Worm (Caenorhabditis elegans) whole organism, young adult: Measurements from ENCODE around the gene M05D6.2.

Source experiments
- B0035.1 ChIP-seq: sonication (generic microtip); optimal IDR thresholded peaks from 2 replicates; lab custom pipeline; 2016; ENCODE audit warnings: missing genetic modification characterization, mild to moderate bottlenecking, missing compliant biosample characterization, missing genotype, missing genetic modification reagents
- B0336.3 ChIP-seq: fragments of 200-800 bp; sonication (Bioruptor generic); IDR thresholded peaks from 2 replicates; pipeline ENCODE4 v1.3.6; 2022; ENCODE audit warnings: missing genetic modification characterization, missing compliant biosample characterization
- F49E8.2 ChIP-seq: sonication (generic microtip); optimal IDR thresholded peaks from 3 replicates; lab custom pipeline; 2017; ENCODE audit warnings: missing genetic modification characterization, mild to moderate bottlenecking, missing compliant biosample characterization, antibody characterized with exemption, moderate library complexity; ENCODE audit not compliant: insufficient read depth
- F57C9.4 ChIP-seq: sonication (generic microtip); optimal IDR thresholded peaks from 2 replicates; lab custom pipeline; 2017; ENCODE audit warnings: mild to moderate bottlenecking, missing genetic modification characterization, missing compliant biosample characterization
- Y56A3A.18 ChIP-seq: fragments of 200-800 bp; sonication (Bioruptor generic); IDR thresholded peaks from 2 replicates; pipeline ENCODE4 v1.3.6; 2022; ENCODE audit warnings: missing genetic modification reagents, missing genetic modification characterization, missing compliant biosample characterization
- Y67H2A.10 ChIP-seq: fragments of 200-800 bp; sonication (Bioruptor generic); conservative IDR thresholded peaks from 2 replicates; pipeline ENCODE4 v1.3.6; 2022; ENCODE audit warnings: missing genetic modification reagents, missing genetic modification characterization, missing compliant biosample characterization
- Y95B8A.8 ChIP-seq: fragments of 200-800 bp; sonication (Bioruptor generic); IDR thresholded peaks from 2 replicates; pipeline ENCODE4 v1.3.6; 2022; ENCODE audit warnings: missing genetic modification reagents, missing genetic modification characterization, missing compliant biosample characterization
- ama-1 ChIP-seq, 3 experiments: fragments of 150-350 bp in 1 of 3; sonication (generic microtip) in 2 of 3; optimal IDR thresholded peaks; 2 replicates each; lab custom pipeline; 2014 to 2018; ENCODE audit warnings: missing biosample characterization in 2 of 3, missing genetic modification characterization in 2 of 3, missing genetic modification reagents in 2 of 3
- atf-7 ChIP-seq: sonication (generic microtip); optimal IDR thresholded peaks from 2 replicates; lab custom pipeline; 2017; ENCODE audit warnings: mild to moderate bottlenecking, missing genetic modification characterization, missing compliant biosample characterization
- athp-1 ChIP-seq: sonication (generic microtip); optimal IDR thresholded peaks from 2 replicates; lab custom pipeline; 2017; ENCODE audit warnings: mild to moderate bottlenecking, missing genetic modification characterization, missing compliant biosample characterization
- attf-5 ChIP-seq: fragments of 200-800 bp; sonication (Bioruptor generic); optimal IDR thresholded peaks from 2 replicates; lab custom pipeline; 2018; ENCODE audit warnings: mild to moderate bottlenecking, missing genetic modification characterization, missing compliant biosample characterization
- bed-1 ChIP-seq: fragments of 200-800 bp; sonication (Bioruptor generic); IDR thresholded peaks from 2 replicates; pipeline ENCODE4 v1.3.6; 2022; ENCODE audit warnings: missing genetic modification reagents, missing genetic modification characterization, missing compliant biosample characterization
- ceh-91 ChIP-seq: fragments of 200-800 bp; sonication (Bioruptor generic); IDR thresholded peaks from 2 replicates; pipeline ENCODE4 v1.3.6; 2022; ENCODE audit warnings: missing genetic modification reagents, missing genetic modification characterization, missing compliant biosample characterization
- die-1 ChIP-seq: sonication (generic microtip); optimal IDR thresholded peaks from 2 replicates; lab custom pipeline; 2016; ENCODE audit warnings: missing genotype, mild to moderate bottlenecking, missing genetic modification characterization, missing compliant biosample characterization
- dox-1 ChIP-seq: fragments of 200-800 bp; sonication (Bioruptor generic); IDR thresholded peaks from 2 replicates; pipeline ENCODE4 v1.3.6; 2022; ENCODE audit warnings: missing genetic modification reagents, missing genetic modification characterization, missing compliant biosample characterization
- egl-44 ChIP-seq: fragments of 200-800 bp; sonication (Bioruptor generic); IDR thresholded peaks from 2 replicates; pipeline ENCODE4 v1.3.6; 2022; ENCODE audit warnings: missing genetic modification reagents, missing genetic modification characterization, missing compliant biosample characterization
- ekl-4 ChIP-seq: fragments of 200-800 bp; sonication (Bioruptor generic); IDR thresholded peaks from 2 replicates; pipeline ENCODE4 v1.3.6; 2022; ENCODE audit warnings: missing genetic modification reagents, missing genetic modification characterization, missing compliant biosample characterization
- hmg-1.2 ChIP-seq: fragments of 200-800 bp; sonication (Bioruptor generic); IDR thresholded peaks from 2 replicates; pipeline ENCODE4 v1.3.6; 2022; ENCODE audit warnings: missing genetic modification reagents, missing genetic modification characterization, missing compliant biosample characterization
- hrde-1 ChIP-seq: sonication (generic microtip); optimal IDR thresholded peaks from 2 replicates; lab custom pipeline; 2016; ENCODE audit warnings: missing genetic modification characterization, mild to moderate bottlenecking, missing compliant biosample characterization, moderate library complexity, missing genotype, missing genetic modification reagents, borderline replicate concordance
- hsf-1 ChIP-seq: fragments of 200-800 bp; sonication (Bioruptor generic); IDR thresholded peaks from 2 replicates; pipeline ENCODE4 v1.3.6; 2022; ENCODE audit warnings: missing genetic modification reagents, missing genetic modification characterization, missing compliant biosample characterization
- lin-35 ChIP-seq, 3 experiments: fragments of 150-350 bp in 2 of 3; sonication (generic microtip) in 1 of 3; optimal IDR thresholded peaks; 2 replicates each; lab custom pipeline; 2014 to 2018; ENCODE audit warnings: missing biosample characterization in 3 of 3, missing genetic modification characterization in 3 of 3, missing genetic modification reagents in 3 of 3
- lin-40 ChIP-seq: sonication (generic microtip); optimal IDR thresholded peaks from 2 replicates; lab custom pipeline; 2016; ENCODE audit warnings: missing genetic modification characterization, mild to moderate bottlenecking, missing compliant biosample characterization, missing genotype, missing genetic modification reagents
- lir-1 ChIP-seq: fragments of 200-800 bp; sonication (Bioruptor generic); conservative IDR thresholded peaks from 2 replicates; pipeline ENCODE4 v1.3.6; 2022; ENCODE audit warnings: missing genetic modification reagents, missing genetic modification characterization, missing compliant biosample characterization
- lsl-1 ChIP-seq: fragments of 200-800 bp; sonication (Bioruptor generic); optimal IDR thresholded peaks from 2 replicates; lab custom pipeline; 2018; ENCODE audit warnings: mild to moderate bottlenecking, missing genetic modification characterization, moderate library complexity, missing compliant biosample characterization
- madf-8 ChIP-seq: fragments of 200-800 bp; sonication (Bioruptor generic); conservative IDR thresholded peaks from 2 replicates; pipeline ENCODE4 v1.3.6; 2022; ENCODE audit warnings: missing genetic modification reagents, missing genetic modification characterization, missing compliant biosample characterization
- nfya-1 ChIP-seq: sonication (generic microtip); optimal IDR thresholded peaks from 2 replicates; lab custom pipeline; 2017; ENCODE audit warnings: antibody characterized with exemption, missing compliant biosample characterization, missing genetic modification characterization, borderline replicate concordance; ENCODE audit not compliant: insufficient read depth
- nfyb-1 ChIP-seq: fragments of 200-800 bp; sonication (Bioruptor generic); IDR thresholded peaks from 2 replicates; pipeline ENCODE4 v1.3.6; 2022; ENCODE audit warnings: missing genetic modification reagents, missing genetic modification characterization, missing compliant biosample characterization
- nhr-179 ChIP-seq: sonication (generic microtip); optimal IDR thresholded peaks from 2 replicates; lab custom pipeline; 2016; ENCODE audit warnings: mild to moderate bottlenecking, missing genetic modification characterization, missing compliant biosample characterization
- nhr-27 ChIP-seq: fragments of 200-800 bp; sonication (Bioruptor generic); optimal IDR thresholded peaks from 2 replicates; lab custom pipeline; 2018; ENCODE audit warnings: mild to moderate bottlenecking, missing genetic modification characterization, moderate library complexity, missing compliant biosample characterization
- rec-8 ChIP-seq, 2 experiments: sonication (generic microtip); optimal IDR thresholded peaks; 2 replicates each; lab custom pipeline; 2016; ENCODE audit warnings: mild to moderate bottlenecking in 2 of 2, missing genetic modification characterization in 2 of 2, missing genetic modification reagents in 2 of 2, missing genotype in 2 of 2, missing biosample characterization in 1 of 2, missing compliant biosample characterization in 1 of 2, moderate library complexity in 1 of 2
- rpc-1 ChIP-seq, 2 experiments: fragments of 150-350 bp in 1 of 2; sonication (generic microtip) in 1 of 2; optimal IDR thresholded peaks; 2 replicates each; lab custom pipeline; 2014 to 2018; ENCODE audit warnings: missing biosample characterization in 1 of 2, missing genetic modification characterization in 1 of 2, missing genetic modification reagents in 1 of 2, missing genotype in 1 of 2
- sea-2 ChIP-seq: fragments of 200-800 bp; sonication (Bioruptor generic); IDR thresholded peaks from 2 replicates; pipeline ENCODE4 v1.3.6; 2022; ENCODE audit warnings: missing genetic modification characterization, missing compliant biosample characterization
- somi-1 ChIP-seq: fragments of 200-800 bp; sonication (Bioruptor generic); optimal IDR thresholded peaks from 2 replicates; lab custom pipeline; 2018; ENCODE audit warnings: mild to moderate bottlenecking, missing genetic modification characterization, missing compliant biosample characterization
- zfh-2 ChIP-seq: fragments of 200-800 bp; sonication (Bioruptor generic); conservative IDR thresholded peaks from 2 replicates; pipeline ENCODE4 v1.3.6; 2022; ENCODE audit warnings: missing genetic modification reagents, missing genetic modification characterization, missing compliant biosample characterization
- zim-3 ChIP-seq: sonication (generic microtip); optimal IDR thresholded peaks from 2 replicates; lab custom pipeline; 2017; ENCODE audit warnings: mild to moderate bottlenecking, missing genetic modification characterization, moderate library complexity, missing compliant biosample characterization
- ztf-26 ChIP-seq: sonication (generic microtip); optimal IDR thresholded peaks from 2 replicates; lab custom pipeline; 2017; ENCODE audit warnings: missing genetic modification characterization, missing compliant biosample characterization

The M05D6.2 gene

ce11 chrII:8467809-8468208 lies at the start of gene M05D6.2:
Gene M05D6.2 (plus strand): TSS chrII:8468109.
- TF ChIP-seq attf-5 (GFP tag; lab: Kevin White, UChicago) (no peak), ceh-91 (GFP tag; lab: Robert Waterston, UW) (no peak), madf-8 (no peak), zim-3 (tag; lab: Kevin White, UChicago) (no peak), hsf-1 (GFP tag; lab: Robert Waterston, UW) (0 out of 2 replicates have a peak, but pooled peaks have one; percentile 50), F57C9.4 (no peak)

ce11 chrII:8419015-8419414 lies 48.9 kb upstream of the M05D6.2 start:
- TF ChIP-seq nhr-27 = no peak
- no peak for TF ChIP-seq sea-2
- no peak for TF ChIP-seq B0035.1 (tag; lab: Kevin White, UChicago)
- TF ChIP-seq ama-1 (optimal IDR thresholded peaks at IDR 0.05; lab: Kevin White, UChicago) = no peak
- no peak for TF ChIP-seq ama-1 (GFP tag; optimal IDR thresholded peaks at IDR 0.05; lab: Kevin White, UChicago)
- TF ChIP-seq atf-7 (tag; lab: Kevin White, UChicago) = no peak
- no peak for TF ChIP-seq somi-1 (GFP tag; lab: Kevin White, UChicago)

- peak; percentile 12 for TF ChIP-seq hrde-1 (tag; lab: Kevin White, UChicago)
Measured at ce11 chrII:8419798-8420197, 48.1 kb upstream of the M05D6.2 start, which contains the start of gene F14E5.8. Gene F14E5.8 (plus strand): TSS chrII:8420098.

ce11 chrII:8420775-8421388 lies 47.0 kb upstream of the M05D6.2 start:
- TF ChIP-seq nfyb-1 (GFP tag; lab: Robert Waterston, UW) (no peak), F49E8.2 (peak; percentile 19), B0336.3 (GFP tag; lab: Robert Waterston, UW) (no peak), bed-1 (GFP tag; lab: Robert Waterston, UW) (no peak), somi-1 (GFP tag; lab: Kevin White, UChicago) (no peak), B0035.1 (tag; lab: Kevin White, UChicago) (no peak)

- no peak for TF ChIP-seq Y56A3A.18 (GFP tag; lab: Robert Waterston, UW)
- no peak for TF ChIP-seq athp-1
- TF ChIP-seq Y95B8A.8 = no peak
- no peak for TF ChIP-seq zim-3 (tag; lab: Kevin White, UChicago)
Measured at ce11 chrII:8428758-8428946, 39.3 kb upstream of the M05D6.2 start, which contains the start of gene F14E5.2. Gene F14E5.2 (minus strand): TSS chrII:8428858.

- TF ChIP-seq rec-8 (tag; optimal IDR thresholded peaks at IDR 0.05; lab: Kevin White, UChicago) (no peak), die-1 (no peak), Y67H2A.10 (GFP tag; lab: Robert Waterston, UW) (no peak), dox-1 (GFP tag; lab: Robert Waterston, UW) (no peak; the same call in 1 of the 2 replicates), nfyb-1 (GFP tag; lab: Robert Waterston, UW) (0 out of 2 replicates have a peak, but pooled peaks have one; percentile 26), hmg-1.2 (peak; percentile 15; the same call in 1 of the 2 replicates), nfya-1 (no peak), ekl-4 (GFP tag; lab: Robert Waterston, UW) (no peak), lin-40 (no peak), lsl-1 (GFP tag; lab: Kevin White, UChicago) (peak; percentile 98), bed-1 (GFP tag; lab: Robert Waterston, UW) (no peak), lin-35 (GFP tag; optimal IDR thresholded peaks at IDR 0.05; lab: Kevin White, UChicago) (no peak), zfh-2 (no peak), rpc-1 (optimal IDR thresholded peaks at IDR 0.05; lab: Kevin White, UChicago) (no peak), rpc-1 (tag; optimal IDR thresholded peaks at IDR 0.05; lab: Kevin White, UChicago) (no peak), egl-44 (GFP tag; lab: Robert Waterston, UW) (no peak), lir-1 (GFP tag; lab: Robert Waterston, UW) (no peak), ztf-26 (no peak), nhr-179 (no peak)
Measured at ce11 chrII:8428947-8429919, 38.7 kb upstream of the M05D6.2 start.
